Fruit fly (Drosophila melanogaster): ENCODE data around the gene CG43799.

CG43799 gene

dm6 chr2L:7240311-7240710 is 12.8 kb downstream of the CG43799 start:
- TF ChIP-seq psq (optimal IDR thresholded peaks at IDR 0.05) (no peak), h (optimal IDR thresholded peaks at IDR 0.05) (no peak), ttk (optimal IDR thresholded peaks at IDR 0.05) (no peak)

- TF ChIP-seq psq (optimal IDR thresholded peaks at IDR 0.05) (no peak), Myc (optimal IDR thresholded peaks at IDR 0.05) (no peak), ttk (optimal IDR thresholded peaks at IDR 0.05) (no peak), Sin3A (optimal IDR thresholded peaks at IDR 0.05) (no peak), insv (optimal IDR thresholded peaks at IDR 0.05) (no peak), h (optimal IDR thresholded peaks at IDR 0.05) (no peak)
These were observed 13.4 kb downstream of the CG43799 start for dm6 chr2L:7240964-7241363.

dm6 chr2L:7241499-7241898 is 14.0 kb downstream of the CG43799 start:
- TF ChIP-seq Sin3A (optimal IDR thresholded peaks at IDR 0.05) (no peak), insv (optimal IDR thresholded peaks at IDR 0.05) (no peak), psq (optimal IDR thresholded peaks at IDR 0.05) (no peak), ttk (optimal IDR thresholded peaks at IDR 0.05) (no peak), Myc (optimal IDR thresholded peaks at IDR 0.05) (no peak), h (optimal IDR thresholded peaks at IDR 0.05) (no peak)

dm6 chr2L:7242240-7242793 is 14.8 kb downstream of the CG43799 start:
- TF ChIP-seq insv (optimal IDR thresholded peaks at IDR 0.05) (no peak), ttk (optimal IDR thresholded peaks at IDR 0.05) (no peak), psq (optimal IDR thresholded peaks at IDR 0.05) (no peak), Myc (optimal IDR thresholded peaks at IDR 0.05) (no peak), h (optimal IDR thresholded peaks at IDR 0.05) (no peak), Sin3A (optimal IDR thresholded peaks at IDR 0.05) (no peak)

dm6 chr2L:7248114-7248513 is 20.6 kb downstream of the CG43799 start:
- TF ChIP-seq Myc (optimal IDR thresholded peaks at IDR 0.05): no peak
- no peak for TF ChIP-seq insv (optimal IDR thresholded peaks at IDR 0.05)
- TF ChIP-seq ttk (optimal IDR thresholded peaks at IDR 0.05): no peak
- TF ChIP-seq h (optimal IDR thresholded peaks at IDR 0.05): no peak
- TF ChIP-seq Sin3A (optimal IDR thresholded peaks at IDR 0.05): no peak
- TF ChIP-seq psq (optimal IDR thresholded peaks at IDR 0.05): no peak

- TF ChIP-seq Myc (optimal IDR thresholded peaks at IDR 0.05): no peak
- TF ChIP-seq ttk (optimal IDR thresholded peaks at IDR 0.05): no peak
- no peak for TF ChIP-seq h (optimal IDR thresholded peaks at IDR 0.05)
- no peak for TF ChIP-seq Sin3A (optimal IDR thresholded peaks at IDR 0.05)
- no peak for TF ChIP-seq insv (optimal IDR thresholded peaks at IDR 0.05)
- TF ChIP-seq psq (optimal IDR thresholded peaks at IDR 0.05): no peak
These were observed 21.8 kb downstream of the CG43799 start, which contains the start of gene Ndae1 for dm6 chr2L:7249293-7249819. Gene Ndae1, minus strand, starts transcription at chr2L:7249343.

- TF ChIP-seq Myc (optimal IDR thresholded peaks at IDR 0.05) (no peak), Sin3A (optimal IDR thresholded peaks at IDR 0.05) (no peak), h (optimal IDR thresholded peaks at IDR 0.05) (no peak), psq (optimal IDR thresholded peaks at IDR 0.05) (no peak), insv (optimal IDR thresholded peaks at IDR 0.05) (no peak), ttk (optimal IDR thresholded peaks at IDR 0.05) (no peak)
These were observed 25.3 kb downstream of the CG43799 start, which contains the start of gene CG13786 for dm6 chr2L:7252882-7253281. Gene CG13786, minus strand, starts transcription at chr2L:7252982.

dm6 chr2L:7254712-7255183 is 27.2 kb downstream of the CG43799 start:
- TF ChIP-seq h (optimal IDR thresholded peaks at IDR 0.05) (no peak), psq (optimal IDR thresholded peaks at IDR 0.05) (no peak), Myc (optimal IDR thresholded peaks at IDR 0.05) (no peak), Sin3A (optimal IDR thresholded peaks at IDR 0.05) (no peak), insv (optimal IDR thresholded peaks at IDR 0.05) (no peak), ttk (optimal IDR thresholded peaks at IDR 0.05) (no peak)

dm6 chr2L:7256144-7256543 is 28.6 kb downstream of the CG43799 start:
- TF ChIP-seq h (optimal IDR thresholded peaks at IDR 0.05) (no peak), psq (optimal IDR thresholded peaks at IDR 0.05) (no peak), Sin3A (optimal IDR thresholded peaks at IDR 0.05) (no peak), Myc (optimal IDR thresholded peaks at IDR 0.05) (no peak), ttk (optimal IDR thresholded peaks at IDR 0.05) (no peak)

- TF ChIP-seq Sin3A (optimal IDR thresholded peaks at IDR 0.05): no peak
- TF ChIP-seq h (optimal IDR thresholded peaks at IDR 0.05): no peak
- no peak for TF ChIP-seq ttk (optimal IDR thresholded peaks at IDR 0.05)
- no peak for TF ChIP-seq psq (optimal IDR thresholded peaks at IDR 0.05)
- no peak for TF ChIP-seq Myc (optimal IDR thresholded peaks at IDR 0.05)
- no peak for TF ChIP-seq insv (optimal IDR thresholded peaks at IDR 0.05)
These were observed 29.7 kb downstream of the CG43799 start, which contains the start of gene CG31909 for dm6 chr2L:7257212-7257611. Gene CG31909, plus strand, starts transcription at chr2L:7257512.

- TF ChIP-seq psq (optimal IDR thresholded peaks at IDR 0.05) (no peak), insv (optimal IDR thresholded peaks at IDR 0.05) (no peak), ttk (optimal IDR thresholded peaks at IDR 0.05) (no peak), Sin3A (optimal IDR thresholded peaks at IDR 0.05) (no peak), Myc (optimal IDR thresholded peaks at IDR 0.05) (no peak), h (optimal IDR thresholded peaks at IDR 0.05) (no peak)
These were observed 30.6 kb downstream of the CG43799 start for dm6 chr2L:7258105-7258504.

dm6 chr2L:7259500-7259899 is 32.0 kb downstream of the CG43799 start:
- TF ChIP-seq Myc (optimal IDR thresholded peaks at IDR 0.05) (no peak), psq (optimal IDR thresholded peaks at IDR 0.05) (no peak), insv (optimal IDR thresholded peaks at IDR 0.05) (no peak), ttk (optimal IDR thresholded peaks at IDR 0.05) (no peak), Sin3A (optimal IDR thresholded peaks at IDR 0.05) (no peak), h (optimal IDR thresholded peaks at IDR 0.05) (no peak)

- TF ChIP-seq insv (optimal IDR thresholded peaks at IDR 0.05) (no peak), ttk (optimal IDR thresholded peaks at IDR 0.05) (no peak), Myc (optimal IDR thresholded peaks at IDR 0.05) (no peak), psq (optimal IDR thresholded peaks at IDR 0.05) (no peak), h (optimal IDR thresholded peaks at IDR 0.05) (no peak), Sin3A (optimal IDR thresholded peaks at IDR 0.05) (no peak)
These were observed 32.7 kb downstream of the CG43799 start for dm6 chr2L:7260251-7260650.

All from Kc167 (cell line).